Fruit fly (Drosophila melanogaster) whole organism, pupa: Measurements from ENCODE around the gene CG11109.

Experiments used
- CG10348 ChIP-seq: fragments of 200-800 bp; sonication (Bioruptor generic); IDR thresholded peaks from 2 replicates; pipeline ENCODE4 v1.3.6; 2022; ENCODE audit warnings: missing biosample characterization, missing genetic modification characterization
- CG12605 ChIP-seq: fragments of 200-800 bp; sonication (Bioruptor generic); IDR thresholded peaks from 2 replicates; pipeline ENCODE4 v1.3.6; 2022; ENCODE audit warnings: missing biosample characterization, missing genetic modification characterization
- CG13204 ChIP-seq: fragments of 200-800 bp; sonication (Bioruptor generic); optimal IDR thresholded peaks from 2 replicates; lab custom pipeline; 2018; ENCODE audit warnings: missing biosample characterization, mild to moderate bottlenecking, missing genetic modification characterization, moderate library complexity
- CG14655 ChIP-seq: fragments of 200-800 bp; sonication (Bioruptor generic); optimal IDR thresholded peaks from 3 replicates; lab custom pipeline; 2017; ENCODE audit warnings: mild to moderate bottlenecking, missing biosample characterization, missing genetic modification reagents, missing genetic modification characterization
- CG15710 ChIP-seq: fragments of 200-800 bp; sonication (Bioruptor generic); optimal IDR thresholded peaks from 2 replicates; lab custom pipeline; 2018; ENCODE audit warnings: missing biosample characterization, mild to moderate bottlenecking, missing genetic modification characterization, moderate library complexity
- CG32121 ChIP-seq: fragments of 200-800 bp; sonication (Bioruptor generic); IDR thresholded peaks from 2 replicates; pipeline ENCODE4 v1.3.6; 2022; ENCODE audit warnings: missing biosample characterization, missing genetic modification characterization
- CG34367 ChIP-seq: fragments of 200-800 bp; sonication (Bioruptor generic); optimal IDR thresholded peaks from 2 replicates; lab custom pipeline; 2018; ENCODE audit warnings: missing biosample characterization, mild to moderate bottlenecking, missing genetic modification characterization
- EcR ChIP-seq: fragments of 200-800 bp; sonication (Bioruptor generic); optimal IDR thresholded peaks from 3 replicates; lab custom pipeline; 2019; ENCODE audit warnings: missing biosample characterization, missing genetic modification characterization, mild to moderate bottlenecking, moderate library complexity, missing genetic modification reagents
- Ets98B ChIP-seq: fragments of 200-800 bp; sonication (Bioruptor generic); IDR thresholded peaks from 2 replicates; pipeline ENCODE4 v1.3.6; 2022; ENCODE audit warnings: missing biosample characterization, missing genetic modification characterization
- Pif1A ChIP-seq: fragments of 200-800 bp; sonication (Bioruptor generic); optimal IDR thresholded peaks from 3 replicates; lab custom pipeline; 2016; ENCODE audit warnings: missing biosample characterization, missing genetic modification characterization
- Snoo ChIP-seq: fragments of 200-800 bp; sonication (Bioruptor generic); optimal IDR thresholded peaks from 3 replicates; lab custom pipeline; 2017; ENCODE audit warnings: missing biosample characterization, mild to moderate bottlenecking, missing genetic modification characterization, inconsistent platforms
- fd96Ca ChIP-seq: fragments of 200-800 bp; sonication (Bioruptor generic); IDR thresholded peaks from 3 replicates; pipeline ENCODE4 v1.3.6; 2022; ENCODE audit warnings: missing biosample characterization, missing genetic modification characterization
- gl ChIP-seq: fragments of 200-800 bp; sonication (Bioruptor generic); optimal IDR thresholded peaks from 2 replicates; lab custom pipeline; 2018; ENCODE audit warnings: missing biosample characterization, mild to moderate bottlenecking, missing genetic modification characterization

dm6 chr3L:22826236-22826635 is 45.8 kb upstream of the CG11109 start:
- no peak for TF ChIP-seq CG34367
- TF ChIP-seq Pif1A: no peak
- peak; percentile 3 for TF ChIP-seq CG15710
- TF ChIP-seq Ets98B (GFP tag; lab: Robert Waterston, UW): no peak
- no peak for TF ChIP-seq CG10348
- no peak for TF ChIP-seq fd96Ca (GFP tag; lab: Robert Waterston, UW)
- peak; percentile 33 for TF ChIP-seq CG13204 (GFP tag; lab: Kevin White, UChicago)
- no peak for TF ChIP-seq CG14655 (GFP tag; lab: Kevin White, UChicago)
- peak; percentile 20 for TF ChIP-seq gl (tag; lab: Kevin White, UChicago)
- no peak for TF ChIP-seq EcR (GFP tag; lab: Kevin White, UChicago)
- no peak for TF ChIP-seq Snoo (tag; lab: Kevin White, UChicago)
- TF ChIP-seq CG32121 (GFP tag; lab: Robert Waterston, UW): no peak
- TF ChIP-seq CG12605 (GFP tag; lab: Robert Waterston, UW): no peak
